Worm (Caenorhabditis elegans) whole organism, young adult: ENCODE results near the gene lam-2.
A peak's percentile ranks its signal among the peaks of the same experiment; 100 is the strongest.

Source experiments
- Y53G8AR.9 ChIP-seq: fragments of 200-800 bp; sonication (Bioruptor generic); conservative IDR thresholded peaks from 2 replicates; pipeline ENCODE4 v1.3.6; 2022; ENCODE audit warnings: missing genetic modification reagents, missing genetic modification characterization, missing compliant biosample characterization
- Y95B8A.8 ChIP-seq: fragments of 200-800 bp; sonication (Bioruptor generic); IDR thresholded peaks from 2 replicates; pipeline ENCODE4 v1.3.6; 2022; ENCODE audit warnings: missing genetic modification reagents, missing genetic modification characterization, missing compliant biosample characterization
- ZK185.1 ChIP-seq: sonication (generic microtip); optimal IDR thresholded peaks from 2 replicates; lab custom pipeline; 2016; ENCODE audit warnings: mild to moderate bottlenecking, missing genetic modification characterization, missing compliant biosample characterization; ENCODE audit not compliant: poor library complexity, severe bottlenecking
- ama-1 ChIP-seq, 3 experiments: fragments of 150-350 bp in 1 of 3; sonication (generic microtip) in 2 of 3; optimal IDR thresholded peaks; 2 replicates each; lab custom pipeline; 2014 to 2018; ENCODE audit warnings: missing biosample characterization in 2 of 3, missing genetic modification characterization in 2 of 3, missing genetic modification reagents in 2 of 3
- aptf-2 ChIP-seq: fragments of 200-800 bp; sonication (Bioruptor generic); conservative IDR thresholded peaks from 2 replicates; pipeline ENCODE4 v1.3.6; 2022; ENCODE audit warnings: missing genetic modification reagents, missing genetic modification characterization, missing compliant biosample characterization
- aptf-3 ChIP-seq: fragments of 200-800 bp; sonication (Bioruptor generic); IDR thresholded peaks from 2 replicates; pipeline ENCODE4 v1.3.6; 2022; ENCODE audit warnings: missing genetic modification characterization, missing compliant biosample characterization
- bed-2 ChIP-seq: fragments of 200-800 bp; sonication (Bioruptor generic); IDR thresholded peaks from 2 replicates; pipeline ENCODE4 v1.3.6; 2022; ENCODE audit warnings: missing genetic modification reagents, missing genetic modification characterization, missing compliant biosample characterization
- ceh-40 ChIP-seq: fragments of 200-800 bp; sonication (Bioruptor generic); IDR thresholded peaks from 2 replicates; pipeline ENCODE4 v1.3.6; 2022; ENCODE audit warnings: missing genetic modification characterization, missing compliant biosample characterization
- ceh-79 ChIP-seq: sonication (generic microtip); optimal IDR thresholded peaks from 2 replicates; lab custom pipeline; 2017; ENCODE audit warnings: mild to moderate bottlenecking, missing genetic modification characterization, missing compliant biosample characterization
- dox-1 ChIP-seq: fragments of 200-800 bp; sonication (Bioruptor generic); IDR thresholded peaks from 2 replicates; pipeline ENCODE4 v1.3.6; 2022; ENCODE audit warnings: missing genetic modification reagents, missing genetic modification characterization, missing compliant biosample characterization
- dpff-1 ChIP-seq: sonication (generic microtip); optimal IDR thresholded peaks from 2 replicates; lab custom pipeline; 2017; ENCODE audit warnings: mild to moderate bottlenecking, missing genetic modification characterization, missing compliant biosample characterization
- fkh-3 ChIP-seq: sonication (generic microtip); optimal IDR thresholded peaks from 2 replicates; lab custom pipeline; 2016; ENCODE audit warnings: mild to moderate bottlenecking, missing genetic modification characterization, missing compliant biosample characterization
- gei-17 ChIP-seq: fragments of 200-800 bp; sonication (Bioruptor generic); optimal IDR thresholded peaks from 2 replicates; lab custom pipeline; 2018; ENCODE audit warnings: mild to moderate bottlenecking, missing genetic modification characterization, missing compliant biosample characterization
- hmg-1.2 ChIP-seq: fragments of 200-800 bp; sonication (Bioruptor generic); IDR thresholded peaks from 2 replicates; pipeline ENCODE4 v1.3.6; 2022; ENCODE audit warnings: missing genetic modification reagents, missing genetic modification characterization, missing compliant biosample characterization
- hsf-1 ChIP-seq: fragments of 200-800 bp; sonication (Bioruptor generic); IDR thresholded peaks from 2 replicates; pipeline ENCODE4 v1.3.6; 2022; ENCODE audit warnings: missing genetic modification reagents, missing genetic modification characterization, missing compliant biosample characterization
- let-526 ChIP-seq: fragments of 200-800 bp; sonication (Bioruptor generic); IDR thresholded peaks from 2 replicates; pipeline ENCODE4 v1.3.6; 2022; ENCODE audit warnings: missing genetic modification reagents, missing genetic modification characterization, missing compliant biosample characterization
- lin-35 ChIP-seq, 3 experiments: fragments of 150-350 bp in 2 of 3; sonication (generic microtip) in 1 of 3; optimal IDR thresholded peaks; 2 replicates each; lab custom pipeline; 2014 to 2018; ENCODE audit warnings: missing biosample characterization in 3 of 3, missing genetic modification characterization in 3 of 3, missing genetic modification reagents in 3 of 3
- lsl-1 ChIP-seq: fragments of 200-800 bp; sonication (Bioruptor generic); optimal IDR thresholded peaks from 2 replicates; lab custom pipeline; 2018; ENCODE audit warnings: mild to moderate bottlenecking, missing genetic modification characterization, moderate library complexity, missing compliant biosample characterization
- madf-3 ChIP-seq: fragments of 200-800 bp; sonication (Bioruptor generic); IDR thresholded peaks from 2 replicates; pipeline ENCODE4 v1.3.6; 2022; ENCODE audit warnings: missing genetic modification reagents, missing genetic modification characterization, missing compliant biosample characterization
- mcd-1 ChIP-seq: fragments of 200-800 bp; sonication (Bioruptor generic); IDR thresholded peaks from 2 replicates; pipeline ENCODE4 v1.3.6; 2022; ENCODE audit warnings: missing genetic modification reagents, missing genetic modification characterization, missing compliant biosample characterization
- mel-28 ChIP-seq: sonication (generic microtip); optimal IDR thresholded peaks from 2 replicates; lab custom pipeline; 2016; ENCODE audit warnings: borderline replicate concordance, mild to moderate bottlenecking, missing genetic modification characterization, missing compliant biosample characterization
- nhr-120 ChIP-seq: fragments of 200-800 bp; sonication (Bioruptor generic); IDR thresholded peaks from 2 replicates; pipeline ENCODE4 v1.3.6; 2022; ENCODE audit warnings: missing genetic modification characterization, missing compliant biosample characterization
- nhr-179 ChIP-seq: sonication (generic microtip); optimal IDR thresholded peaks from 2 replicates; lab custom pipeline; 2016; ENCODE audit warnings: mild to moderate bottlenecking, missing genetic modification characterization, missing compliant biosample characterization
- nhr-27 ChIP-seq: fragments of 200-800 bp; sonication (Bioruptor generic); optimal IDR thresholded peaks from 2 replicates; lab custom pipeline; 2018; ENCODE audit warnings: mild to moderate bottlenecking, missing genetic modification characterization, moderate library complexity, missing compliant biosample characterization
- nhr-80 ChIP-seq: sonication (generic microtip); optimal IDR thresholded peaks from 2 replicates; lab custom pipeline; 2016; ENCODE audit warnings: missing genetic modification characterization, missing compliant biosample characterization
- nhr-90 ChIP-seq: sonication (generic microtip); optimal IDR thresholded peaks from 2 replicates; lab custom pipeline; 2016; ENCODE audit warnings: missing genotype, mild to moderate bottlenecking, missing genetic modification characterization, missing compliant biosample characterization
- rcor-1 ChIP-seq: fragments of 200-800 bp; sonication (Bioruptor generic); IDR thresholded peaks from 2 replicates; pipeline ENCODE4 v1.3.6; 2022; ENCODE audit warnings: missing genetic modification reagents, missing genetic modification characterization, missing compliant biosample characterization
- sea-2 ChIP-seq: fragments of 200-800 bp; sonication (Bioruptor generic); IDR thresholded peaks from 2 replicates; pipeline ENCODE4 v1.3.6; 2022; ENCODE audit warnings: missing genetic modification characterization, missing compliant biosample characterization
- snpc-1.3 ChIP-seq: sonication (generic microtip); optimal IDR thresholded peaks from 2 replicates; lab custom pipeline; 2017; ENCODE audit warnings: missing genetic modification characterization, mild to moderate bottlenecking, missing compliant biosample characterization, antibody characterized with exemption, moderate library complexity, missing genotype, missing genetic modification reagents; ENCODE audit not compliant: insufficient read depth
- unc-130 ChIP-seq: sonication (generic microtip); optimal IDR thresholded peaks from 2 replicates; lab custom pipeline; 2016; ENCODE audit warnings: missing genetic modification reagents, missing genetic modification characterization, missing compliant biosample characterization
- zim-3 ChIP-seq: sonication (generic microtip); optimal IDR thresholded peaks from 2 replicates; lab custom pipeline; 2017; ENCODE audit warnings: mild to moderate bottlenecking, missing genetic modification characterization, moderate library complexity, missing compliant biosample characterization
- ztf-22 ChIP-seq: fragments of 200-800 bp; sonication (Bioruptor generic); optimal IDR thresholded peaks from 2 replicates; lab custom pipeline; 2018; ENCODE audit warnings: mild to moderate bottlenecking, missing genetic modification characterization, moderate library complexity, missing compliant biosample characterization
- ztf-6 ChIP-seq: fragments of 200-800 bp; sonication (Bioruptor generic); IDR thresholded peaks from 2 replicates; pipeline ENCODE4 v1.3.6; 2022; ENCODE audit warnings: missing genetic modification reagents, missing genetic modification characterization, missing compliant biosample characterization

The lam-2 gene

ce11 chrX:7176817-7177216, 25.8 kb upstream of the lam-2 start (continued):
- no peak for TF ChIP-seq let-526
- TF ChIP-seq mcd-1 (GFP tag; lab: Robert Waterston, UW) = no peak
- TF ChIP-seq Y95B8A.8 = no peak
- no peak for TF ChIP-seq aptf-2 (GFP tag; lab: Robert Waterston, UW)

ce11 chrX:7175389-7175788, 24.4 kb upstream of the lam-2 start:
- TF ChIP-seq dpff-1 (tag; lab: Kevin White, UChicago) = no peak
- no peak for TF ChIP-seq snpc-1.3 (tag; lab: Kevin White, UChicago)
- TF ChIP-seq bed-2 (GFP tag; lab: Robert Waterston, UW) = no peak
- TF ChIP-seq nhr-80 (tag; lab: Kevin White, UChicago) = no peak
- no peak for TF ChIP-seq ztf-22 (GFP tag; lab: Kevin White, UChicago)
- no peak for TF ChIP-seq nhr-90 (tag; lab: Kevin White, UChicago)
- TF ChIP-seq aptf-3 = no peak
- no peak for TF ChIP-seq ceh-79 (tag; lab: Kevin White, UChicago)
- TF ChIP-seq hsf-1 (GFP tag; lab: Robert Waterston, UW) = no peak
- TF ChIP-seq sea-2 = no peak

ce11 chrX:7170575-7171297, 19.7 kb upstream of the lam-2 start, which contains the start of gene bar-1:
TSS of gene bar-1 (minus strand) at chrX:7170625.
- peak; percentile 83 for TF ChIP-seq nhr-80 (tag; lab: Kevin White, UChicago)
- no peak for TF ChIP-seq zim-3
- 0 out of 2 replicates have a peak, but pooled peaks have one; percentile 34 for TF ChIP-seq dox-1 (GFP tag; lab: Robert Waterston, UW)

ce11 chrX:7162764-7163163, 11.7 kb upstream of the lam-2 start:
- TF ChIP-seq ceh-40 = no peak
- no peak for TF ChIP-seq rcor-1 (GFP tag; lab: Robert Waterston, UW)
- TF ChIP-seq fkh-3 (tag; lab: Kevin White, UChicago) = no peak
- no peak for TF ChIP-seq nhr-179
- no peak for TF ChIP-seq gei-17 (GFP tag; lab: Kevin White, UChicago)
- TF ChIP-seq lin-35 (GFP tag; optimal IDR thresholded peaks at IDR 0.05; lab: Kevin White, UChicago) = no peak
- TF ChIP-seq ama-1 (optimal IDR thresholded peaks at IDR 0.05; lab: Kevin White, UChicago) = no peak
- no peak for TF ChIP-seq ama-1 (GFP tag; optimal IDR thresholded peaks at IDR 0.05; lab: Kevin White, UChicago)

- TF ChIP-seq dox-1 (GFP tag; lab: Robert Waterston, UW) = no peak
- TF ChIP-seq mel-28 (tag; lab: Kevin White, UChicago) = no peak
- no peak for TF ChIP-seq ztf-22 (GFP tag; lab: Kevin White, UChicago)
- TF ChIP-seq madf-3 (GFP tag; lab: Robert Waterston, UW) = no peak
- no peak for TF ChIP-seq ZK185.1 (tag; lab: Kevin White, UChicago)
- no peak for TF ChIP-seq Y53G8AR.9 (GFP tag; lab: Robert Waterston, UW)
- TF ChIP-seq nhr-120 (GFP tag; lab: Robert Waterston, UW) = no peak
- no peak for TF ChIP-seq lsl-1
- TF ChIP-seq nhr-27 (tag; lab: Kevin White, UChicago) = no peak
- no peak for TF ChIP-seq ztf-6
- TF ChIP-seq unc-130 (GFP tag; lab: Kevin White, UChicago) = no peak
- TF ChIP-seq hmg-1.2 (GFP tag; lab: Robert Waterston, UW) = no peak
Measured at ce11 chrX:7158736-7159135, 7.7 kb upstream of the lam-2 start, which contains the start of gene pgp-10. TSS of gene pgp-10 (plus strand) at chrX:7159036.
